Fruit fly (Drosophila melanogaster) whole organism, prepupa: Measurements from ENCODE around the gene CG45116.
"Not testable (repeated sequence)": the region's sequence is repeated elsewhere in the genome, so short reads cannot be mapped to it uniquely, and the experiment has no call there.

Experiments used
- Blimp-1 ChIP-seq: fragments of 200-800 bp; sonication (Bioruptor generic); optimal IDR thresholded peaks from 3 replicates; lab custom pipeline; 2017; ENCODE audit warnings: missing biosample characterization, missing genetic modification characterization, mild to moderate bottlenecking, moderate library complexity, missing genetic modification reagents
- CG10669 ChIP-seq: fragments of 200-800 bp; sonication (Bioruptor generic); optimal IDR thresholded peaks from 3 replicates; lab custom pipeline; 2018; ENCODE audit warnings: missing biosample characterization, mild to moderate bottlenecking, missing genetic modification characterization, moderate library complexity
- CG11294 ChIP-seq: fragments of 200-800 bp; sonication (Bioruptor generic); IDR thresholded peaks from 2 replicates; pipeline ENCODE4 v1.3.6; 2022; ENCODE audit warnings: missing biosample characterization, missing genetic modification characterization
- CG11762 ChIP-seq: fragments of 200-800 bp; sonication (Bioruptor generic); optimal IDR thresholded peaks from 3 replicates; lab custom pipeline; 2016; ENCODE audit warnings: missing biosample characterization, missing genetic modification characterization; ENCODE audit not compliant: insufficient read depth
- CG1621 ChIP-seq: fragments of 200-800 bp; sonication (Bioruptor generic); optimal IDR thresholded peaks from 3 replicates; lab custom pipeline; 2018; ENCODE audit warnings: missing biosample characterization, mild to moderate bottlenecking, missing genetic modification characterization
- CG3032 ChIP-seq: fragments of 200-800 bp; optimal IDR thresholded peaks from 2 replicates; lab custom pipeline; 2019; ENCODE audit warnings: missing biosample characterization, mild to moderate bottlenecking, missing genetic modification characterization, moderate library complexity
- CG32006 ChIP-seq: fragments of 200-800 bp; sonication (Bioruptor generic); optimal IDR thresholded peaks from 3 replicates; lab custom pipeline; 2017; ENCODE audit warnings: missing biosample characterization, mild to moderate bottlenecking, missing genetic modification characterization
- CG34406 ChIP-seq: fragments of 200-800 bp; sonication (Bioruptor generic); optimal IDR thresholded peaks from 3 replicates; lab custom pipeline; 2016; ENCODE audit warnings: missing biosample characterization, missing genetic modification characterization
- CG3919 ChIP-seq: fragments of 200-800 bp; sonication (Bioruptor generic); optimal IDR thresholded peaks from 3 replicates; lab custom pipeline; 2016; ENCODE audit warnings: missing biosample characterization, missing genetic modification characterization
- CG6808 ChIP-seq: fragments of 200-800 bp; sonication (Bioruptor generic); optimal IDR thresholded peaks from 3 replicates; lab custom pipeline; 2017; ENCODE audit warnings: missing biosample characterization, missing genetic modification characterization, mild to moderate bottlenecking, moderate library complexity, missing genetic modification reagents
- CG7368 ChIP-seq: fragments of 200-800 bp; sonication (Bioruptor generic); optimal IDR thresholded peaks from 3 replicates; lab custom pipeline; 2016; ENCODE audit warnings: missing biosample characterization, missing genetic modification characterization
- CG9139 ChIP-seq: fragments of 200-800 bp; sonication (Bioruptor generic); optimal IDR thresholded peaks from 3 replicates; lab custom pipeline; 2017; ENCODE audit warnings: missing biosample characterization, mild to moderate bottlenecking, missing genetic modification characterization
- Eip78C ChIP-seq: fragments of 200-800 bp; sonication (Bioruptor generic); peaks from one replicate; lab custom pipeline; 2016; ENCODE audit warnings: missing biosample characterization, missing genetic modification characterization
- Ets21C ChIP-seq: fragments of 200-800 bp; sonication (Bioruptor generic); optimal IDR thresholded peaks from 3 replicates; lab custom pipeline; 2016; ENCODE audit warnings: missing biosample characterization, missing genetic modification characterization
- Ets96B ChIP-seq: fragments of 200-800 bp; optimal IDR thresholded peaks from 2 replicates; lab custom pipeline; 2019; ENCODE audit warnings: missing biosample characterization, mild to moderate bottlenecking, missing genetic modification characterization, moderate library complexity
- Gug ChIP-seq: fragments of 200-800 bp; sonication (Bioruptor generic); IDR thresholded peaks from 2 replicates; pipeline ENCODE4 v1.3.6; 2022; ENCODE audit warnings: missing biosample characterization, missing genetic modification characterization
- Lpt ChIP-seq: fragments of 200-800 bp; sonication (Bioruptor generic); optimal IDR thresholded peaks from 3 replicates; lab custom pipeline; 2016; ENCODE audit warnings: missing biosample characterization, missing genetic modification characterization
- Met ChIP-seq: fragments of 200-800 bp; sonication (Bioruptor generic); optimal IDR thresholded peaks from 3 replicates; lab custom pipeline; 2016; ENCODE audit warnings: missing biosample characterization, missing genetic modification characterization
- Smox ChIP-seq: fragments of 200-800 bp; sonication (Bioruptor generic); optimal IDR thresholded peaks from 3 replicates; lab custom pipeline; 2016; ENCODE audit warnings: missing biosample characterization, missing genetic modification characterization
- Sox14 ChIP-seq: fragments of 200-800 bp; sonication (Bioruptor generic); optimal IDR thresholded peaks from 3 replicates; lab custom pipeline; 2016; ENCODE audit warnings: missing biosample characterization, missing genetic modification characterization
- Sox15 ChIP-seq: fragments of 200-800 bp; sonication (Bioruptor generic); optimal IDR thresholded peaks from 3 replicates; lab custom pipeline; 2016; ENCODE audit warnings: missing biosample characterization, missing genetic modification characterization
- achi ChIP-seq: fragments of 200-800 bp; sonication (Bioruptor generic); optimal IDR thresholded peaks from 3 replicates; lab custom pipeline; 2016; ENCODE audit warnings: missing biosample characterization, missing genetic modification characterization
- acj6 ChIP-seq: fragments of 200-800 bp; sonication (Bioruptor generic); optimal IDR thresholded peaks from 3 replicates; lab custom pipeline; 2016; ENCODE audit warnings: missing biosample characterization, missing genetic modification characterization
- cyc ChIP-seq: fragments of 200-800 bp; sonication (Bioruptor generic); optimal IDR thresholded peaks from 3 replicates; lab custom pipeline; 2016; ENCODE audit warnings: missing biosample characterization, missing genetic modification characterization
- dsx ChIP-seq: fragments of 200-800 bp; optimal IDR thresholded peaks from 3 replicates; lab custom pipeline; 2019; ENCODE audit warnings: missing biosample characterization, mild to moderate bottlenecking, missing genetic modification characterization, moderate library complexity; ENCODE audit not compliant: poor library complexity, severe bottlenecking
- eg ChIP-seq: fragments of 200-800 bp; sonication (Bioruptor generic); IDR thresholded peaks from 3 replicates; pipeline ENCODE4 v1.3.6; 2022; ENCODE audit warnings: missing biosample characterization, missing genetic modification characterization
- fd85E ChIP-seq: fragments of 200-800 bp; sonication (Bioruptor generic); optimal IDR thresholded peaks from 3 replicates; lab custom pipeline; 2016; ENCODE audit warnings: missing biosample characterization, missing genetic modification characterization
- lz ChIP-seq: fragments of 200-800 bp; sonication (Bioruptor generic); optimal IDR thresholded peaks from 3 replicates; lab custom pipeline; 2016; ENCODE audit warnings: missing biosample characterization, missing genetic modification characterization
- pdm3 ChIP-seq: fragments of 200-800 bp; sonication (Bioruptor generic); optimal IDR thresholded peaks from 3 replicates; lab custom pipeline; 2016; ENCODE audit warnings: missing biosample characterization, missing genetic modification characterization
- salr ChIP-seq, 2 experiments: fragments of 200-800 bp; sonication (Bioruptor generic); optimal IDR thresholded peaks; 3 replicates each; lab custom pipeline; 2016 to 2018; ENCODE audit warnings: missing biosample characterization in 2 of 2, missing genetic modification characterization in 2 of 2, mild to moderate bottlenecking in 1 of 2
- ss ChIP-seq, 2 experiments: fragments of 200-800 bp; sonication (Bioruptor generic); optimal IDR thresholded peaks; 2 replicates in 1 of 2; 3 replicates in 1 of 2; lab custom pipeline; 2017 to 2018; ENCODE audit warnings: mild to moderate bottlenecking in 2 of 2, missing biosample characterization in 2 of 2, missing genetic modification characterization in 2 of 2, moderate library complexity in 1 of 2
- topi ChIP-seq: fragments of 200-800 bp; sonication (Bioruptor generic); optimal IDR thresholded peaks from 3 replicates; lab custom pipeline; 2016; ENCODE audit warnings: missing biosample characterization, missing genetic modification characterization
- vri ChIP-seq: fragments of 200-800 bp; sonication (Bioruptor generic); optimal IDR thresholded peaks from 3 replicates; lab custom pipeline; 2016; ENCODE audit warnings: missing biosample characterization, mild to moderate bottlenecking, missing genetic modification characterization

CG45116 gene

dm6 chr3L:22717137-22717767 is 18.0 kb downstream of the CG45116 start, which contains the start of the genes ArfGAP3 and CG32452 (continued):
- TF ChIP-seq Smox (no peak), CG6808 (GFP tag; lab: Kevin White, UChicago) (no peak), salr (GFP tag; optimal IDR thresholded peaks at IDR 0.05; lab: Kevin White, UChicago) (peak in 1 of 2 experiments; percentile 70), cyc (GFP tag; lab: Kevin White, UChicago) (peak; percentile 68), lz (GFP tag; lab: Kevin White, UChicago) (peak; percentile 81), CG11762 (GFP tag; lab: Kevin White, UChicago) (peak; percentile 24), dsx (peak; percentile 45), eg (GFP tag; lab: Robert Waterston, UW) (peak; percentile 85)

DNA sequence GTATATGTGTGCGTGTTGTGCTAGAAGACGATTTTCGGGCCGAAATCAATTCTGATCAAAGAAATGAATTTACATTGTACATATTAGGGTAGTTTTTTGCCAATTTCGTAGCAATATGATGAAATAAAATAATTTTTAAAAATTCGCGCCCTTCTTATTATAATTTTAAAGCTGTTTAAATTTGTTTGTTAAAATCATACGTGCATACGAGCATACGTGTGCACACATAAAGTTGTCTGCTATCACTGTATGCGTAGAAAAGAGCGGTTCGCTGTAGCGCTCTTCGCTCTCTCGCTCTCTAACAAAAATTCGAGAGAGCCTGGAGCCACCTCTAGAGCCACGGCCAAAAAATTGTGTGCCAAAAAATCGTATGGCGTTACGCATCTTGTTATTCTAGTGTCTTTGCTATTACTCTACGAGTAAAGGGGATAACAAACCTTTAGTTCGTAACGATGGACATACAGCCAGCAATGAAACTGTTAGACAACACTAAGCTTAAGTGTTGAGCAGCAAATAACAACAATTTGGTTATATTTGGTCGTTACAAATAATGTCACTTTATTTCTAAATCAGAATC is 21.5 kb downstream of the CG45116 start, which contains the start of gene mael:
Gene mael, plus strand, starts transcription at position 510 of the 577 bp plus-strand sequence.
- not testable (repeated sequence) for TF ChIP-seq Ets96B (tag; lab: Kevin White, UChicago); lz (GFP tag; lab: Kevin White, UChicago); CG3919

DNA sequence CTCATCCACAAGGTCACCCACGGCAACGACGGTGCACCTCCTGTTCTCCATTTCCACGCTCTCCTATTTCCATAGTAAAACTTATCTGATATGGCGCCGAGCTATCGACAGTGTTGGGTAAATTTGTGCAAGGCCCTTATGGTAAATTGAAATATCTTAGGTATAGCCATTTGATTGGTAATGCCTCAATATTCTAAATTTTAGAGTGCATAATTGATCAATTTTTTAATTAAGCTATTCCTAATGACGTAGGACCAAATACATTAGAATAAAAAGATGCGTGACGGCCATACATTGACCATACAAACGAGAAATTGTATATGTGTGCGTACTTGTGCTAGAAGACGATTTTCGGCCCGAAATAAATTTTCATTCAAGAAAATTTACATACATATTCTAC is 22.8 kb downstream of the CG45116 start, which contains the start of gene CG14451:
Gene CG14451, minus strand, starts transcription at position 101 of the 400 bp plus-strand sequence.
- no peak for TF ChIP-seq dsx
- no peak for TF ChIP-seq CG10669
- TF ChIP-seq Eip78C (GFP tag; lab: Kevin White, UChicago): no peak
- no peak for TF ChIP-seq Smox
- TF ChIP-seq topi (GFP tag; lab: Kevin White, UChicago): no peak
- TF ChIP-seq Sox15 (GFP tag; lab: Kevin White, UChicago): no peak
- TF ChIP-seq pdm3 (GFP tag; lab: Kevin White, UChicago): no peak
- TF ChIP-seq salr (GFP tag; optimal IDR thresholded peaks at IDR 0.05; lab: Kevin White, UChicago): no peak
- no peak for TF ChIP-seq Gug (GFP tag; lab: Robert Waterston, UW)
- TF ChIP-seq Ets21C (GFP tag; lab: Kevin White, UChicago): no peak
- TF ChIP-seq CG9139 (GFP tag; lab: Kevin White, UChicago): no peak
- TF ChIP-seq CG3919: no peak
- TF ChIP-seq CG7368 (GFP tag; lab: Kevin White, UChicago): no peak
- no peak for TF ChIP-seq ss (GFP tag; optimal IDR thresholded peaks at IDR 0.05; lab: Kevin White, UChicago)
- no peak for TF ChIP-seq Sox14 (GFP tag; lab: Kevin White, UChicago)
- TF ChIP-seq acj6 (GFP tag; lab: Kevin White, UChicago): no peak

dm6 chr3L:22724046-22724771 is 25.0 kb downstream of the CG45116 start:
- TF ChIP-seq CG3032 (tag; lab: Kevin White, UChicago): no peak
- no peak for TF ChIP-seq salr (GFP tag; optimal IDR thresholded peaks at IDR 0.05; lab: Kevin White, UChicago)
- TF ChIP-seq Lpt (GFP tag; lab: Kevin White, UChicago): no peak
- no peak for TF ChIP-seq Blimp-1 (GFP tag; lab: Kevin White, UChicago)
- no peak for TF ChIP-seq achi
- no peak for TF ChIP-seq CG32006 (GFP tag; lab: Kevin White, UChicago)
- TF ChIP-seq vri (GFP tag; lab: Kevin White, UChicago): no peak
- no peak for TF ChIP-seq Met (GFP tag; lab: Kevin White, UChicago)
- no peak for TF ChIP-seq acj6 (GFP tag; lab: Kevin White, UChicago)
- no peak for TF ChIP-seq CG34406 (GFP tag; lab: Kevin White, UChicago)
- no peak for TF ChIP-seq CG11294 (GFP tag; lab: Robert Waterston, UW)
- TF ChIP-seq Eip78C (GFP tag; lab: Kevin White, UChicago): peak; percentile 42
- TF ChIP-seq fd85E: no peak
- TF ChIP-seq CG1621: peak; percentile 21
